Fruit fly (Drosophila melanogaster): ENCODE results near the gene Phlpp.

The Phlpp gene

dm6 chr2L:19096361-19096760 lies 37.4 kb downstream of the Phlpp start (continued):
- TF ChIP-seq mam (GFP tag; optimal IDR thresholded peaks at IDR 0.05) = no peak
- 0 out of 3 replicates have a peak, but pooled peaks have one; percentile 11 for TF ChIP-seq CG34422 (GFP tag; IDR thresholded peaks at IDR 0.05)
- no peak for TF ChIP-seq CG7839 (tag; optimal IDR thresholded peaks at IDR 0.05)
- peak; percentile 96 for TF ChIP-seq Vsx1 (GFP tag; optimal IDR thresholded peaks at IDR 0.05)
- no peak for TF ChIP-seq Sin3A (optimal IDR thresholded peaks at IDR 0.05)
- no peak for TF ChIP-seq Deaf1 (tag; optimal IDR thresholded peaks at IDR 0.05)
- peak; percentile 24 for TF ChIP-seq CG2875 (GFP tag; optimal IDR thresholded peaks at IDR 0.05)
- no peak for TF ChIP-seq CG4360 (GFP tag; IDR thresholded peaks at IDR 0.05)

dm6 chr2L:19097374-19097773 lies 38.4 kb downstream of the Phlpp start:
- TF ChIP-seq CG12659 (GFP tag; optimal IDR thresholded peaks at IDR 0.05) = no peak
- peak; percentile 74 for TF ChIP-seq grn (GFP tag; optimal IDR thresholded peaks at IDR 0.05)
- TF ChIP-seq sug (tag; optimal IDR thresholded peaks at IDR 0.05) = peak; percentile 49
- TF ChIP-seq vfl (GFP tag; optimal IDR thresholded peaks at IDR 0.05) = no peak
- no peak for TF ChIP-seq CG3163 (GFP tag; optimal IDR thresholded peaks at IDR 0.05)
- peak; percentile 3 for TF ChIP-seq Nf-YC (tag; optimal IDR thresholded peaks at IDR 0.05)
- TF ChIP-seq mirr (GFP tag; optimal IDR thresholded peaks at IDR 0.05) = peak; percentile 89
- peak; percentile 29; the same call in 1 of the 2 replicates for TF ChIP-seq GATAe (GFP tag; conservative IDR thresholded peaks at IDR 0.05)
- TF ChIP-seq exex (tag; optimal IDR thresholded peaks at IDR 0.05) = peak; percentile 99
- TF ChIP-seq vnd (GFP tag; IDR thresholded peaks at IDR 0.05; ENCODE audit: partially characterized antibody) = 0 out of 3 replicates have a peak, but pooled peaks have one; percentile 33
- peak; percentile 71 for TF ChIP-seq CG34376 (GFP tag; optimal IDR thresholded peaks at IDR 0.05)
- TF ChIP-seq crol (GFP tag; IDR thresholded peaks at IDR 0.05) = no peak
- TF ChIP-seq nerfin-2 (GFP tag; IDR thresholded peaks at IDR 0.05; ENCODE audit: partially characterized antibody) = no peak
- no peak for TF ChIP-seq run (tag; optimal IDR thresholded peaks at IDR 0.05)

dm6 chr2L:19098668-19099067 lies 39.7 kb downstream of the Phlpp start:
- peak; percentile 46 for TF ChIP-seq CG15479 (GFP tag; optimal IDR thresholded peaks at IDR 0.05)
- TF ChIP-seq Med (GFP tag) = peak; percentile 68
- peak; percentile 82; the same call in 1 of the 2 replicates for TF ChIP-seq Lim3 (GFP tag; IDR thresholded peaks at IDR 0.05)
- TF ChIP-seq lab (GFP tag; optimal IDR thresholded peaks at IDR 0.05) = peak; percentile 2
- peak; percentile 48 for TF ChIP-seq exex (tag; optimal IDR thresholded peaks at IDR 0.05)
- TF ChIP-seq caup (GFP tag; optimal IDR thresholded peaks at IDR 0.05; ENCODE audit: severe bottlenecking) = peak; percentile 70
- peak; percentile 52 for TF ChIP-seq grn (GFP tag; optimal IDR thresholded peaks at IDR 0.05)
- peak; percentile 80 for TF ChIP-seq mirr (GFP tag; optimal IDR thresholded peaks at IDR 0.05)
- no peak for TF ChIP-seq CG18262 (tag; optimal IDR thresholded peaks at IDR 0.05)
- no peak for TF ChIP-seq tup (GFP tag; optimal IDR thresholded peaks at IDR 0.05)
- TF ChIP-seq odd (GFP tag; optimal IDR thresholded peaks at IDR 0.05) = peak; percentile 13

- TF ChIP-seq fd102C (GFP tag; optimal IDR thresholded peaks at IDR 0.05) = no peak
- no peak for TF ChIP-seq Mrtf (GFP tag; IDR thresholded peaks at IDR 0.05)
- no peak for TF ChIP-seq lab (GFP tag; optimal IDR thresholded peaks at IDR 0.05)
- TF ChIP-seq Gug (GFP tag; IDR thresholded peaks at IDR 0.05) = no peak
- no peak for TF ChIP-seq dm (GFP tag; optimal IDR thresholded peaks at IDR 0.05)
- no peak for TF ChIP-seq CG17359 (tag; optimal IDR thresholded peaks at IDR 0.05)
- TF ChIP-seq h (optimal IDR thresholded peaks at IDR 0.05) = no peak
- TF ChIP-seq pita (GFP tag; optimal IDR thresholded peaks at IDR 0.05) = no peak
- TF ChIP-seq Hr51 (GFP tag; optimal IDR thresholded peaks at IDR 0.05) = no peak
- TF ChIP-seq CG2875 (GFP tag; optimal IDR thresholded peaks at IDR 0.05) = no peak
- TF ChIP-seq nmo (GFP tag; optimal IDR thresholded peaks at IDR 0.05) = no peak
Measured at dm6 chr2L:19101744-19102143, 42.8 kb downstream of the Phlpp start, which contains the start of the genes CG17344 and CG43731. TSS of gene CG17344 (plus strand) at chr2L:19102044. TSS of gene CG43731 (plus strand) at chr2L:19102044.

Measured in whole organism, embryonic.